Worm (Caenorhabditis elegans) whole organism, late embryonic: Measurements from ENCODE around the gene fcho-1.

Experiments
- F13H6.1 ChIP-seq: sonication (generic microtip); optimal IDR thresholded peaks from 2 replicates; lab custom pipeline; 2016; ENCODE audit warnings: missing genetic modification characterization, missing compliant biosample characterization
- K09A11.1 ChIP-seq: sonication (generic microtip); optimal IDR thresholded peaks from 2 replicates; lab custom pipeline; 2017; ENCODE audit warnings: antibody characterized with exemption, mild to moderate bottlenecking, missing genetic modification characterization, missing compliant biosample characterization; ENCODE audit not compliant: insufficient read depth
- T23F11.4 ChIP-seq: fragments of 200-800 bp; sonication (Bioruptor generic); optimal IDR thresholded peaks from 2 replicates; lab custom pipeline; 2018; ENCODE audit warnings: mild to moderate bottlenecking, missing genetic modification characterization, missing compliant biosample characterization
- ceh-14 ChIP-seq: sonication (generic microtip); optimal IDR thresholded peaks from 2 replicates; lab custom pipeline; 2016; ENCODE audit warnings: missing genotype, missing genetic modification characterization, missing compliant biosample characterization
- ceh-18 ChIP-seq: sonication (generic microtip); optimal IDR thresholded peaks from 2 replicates; lab custom pipeline; 2016; ENCODE audit warnings: missing genetic modification characterization, missing compliant biosample characterization
- ceh-34 ChIP-seq: sonication (generic microtip); optimal IDR thresholded peaks from 2 replicates; lab custom pipeline; 2016; ENCODE audit warnings: mild to moderate bottlenecking, missing genetic modification characterization, missing compliant biosample characterization
- ceh-45 ChIP-seq: fragments of 200-800 bp; sonication (Bioruptor generic); IDR thresholded peaks from 2 replicates; pipeline ENCODE4 v1.3.6; 2022; ENCODE audit warnings: missing genetic modification reagents, missing genetic modification characterization, missing compliant biosample characterization
- ceh-6 ChIP-seq: fragments of 200-800 bp; sonication (Bioruptor generic); optimal IDR thresholded peaks from 2 replicates; lab custom pipeline; 2018; ENCODE audit warnings: mild to moderate bottlenecking, missing genetic modification characterization, missing compliant biosample characterization
- ceh-9 ChIP-seq: sonication (generic microtip); optimal IDR thresholded peaks from 2 replicates; lab custom pipeline; 2016; ENCODE audit warnings: mild to moderate bottlenecking, missing genetic modification characterization, inconsistent platforms, missing compliant biosample characterization
- che-1 ChIP-seq: sonication (generic microtip); optimal IDR thresholded peaks from 2 replicates; lab custom pipeline; 2016; ENCODE audit warnings: mild to moderate bottlenecking, missing genetic modification characterization, missing compliant biosample characterization
- dmd-4 ChIP-seq: sonication (generic microtip); optimal IDR thresholded peaks from 2 replicates; lab custom pipeline; 2016; ENCODE audit warnings: borderline replicate concordance, missing genetic modification characterization, missing compliant biosample characterization
- elt-4 ChIP-seq: sonication (generic microtip); optimal IDR thresholded peaks from 2 replicates; lab custom pipeline; 2016; ENCODE audit warnings: missing genetic modification characterization, missing compliant biosample characterization
- ets-4 ChIP-seq: sonication (generic microtip); optimal IDR thresholded peaks from 2 replicates; lab custom pipeline; 2016; ENCODE audit warnings: missing genetic modification characterization, missing compliant biosample characterization
- fax-1 ChIP-seq: sonication (generic microtip); optimal IDR thresholded peaks from 2 replicates; lab custom pipeline; 2016; ENCODE audit warnings: missing genotype, missing genetic modification characterization, missing compliant biosample characterization
- fkh-10 ChIP-seq: fragments of 150-350 bp; optimal IDR thresholded peaks from 2 replicates; lab custom pipeline; 2014; ENCODE audit warnings: missing biosample characterization, missing genetic modification reagents, missing genetic modification characterization
- gmeb-2 ChIP-seq: sonication (generic microtip); optimal IDR thresholded peaks from 2 replicates; lab custom pipeline; 2016; ENCODE audit warnings: missing genetic modification characterization, inconsistent platforms, missing compliant biosample characterization
- hlh-15 ChIP-seq: sonication (generic microtip); optimal IDR thresholded peaks from 2 replicates; lab custom pipeline; 2016; ENCODE audit warnings: missing genetic modification characterization, missing compliant biosample characterization
- hlh-6 ChIP-seq: sonication (generic microtip); optimal IDR thresholded peaks from 2 replicates; lab custom pipeline; 2016; ENCODE audit warnings: missing genotype, missing genetic modification characterization, missing compliant biosample characterization
- hlh-8 ChIP-seq: sonication (generic microtip); optimal IDR thresholded peaks from 2 replicates; lab custom pipeline; 2016; ENCODE audit warnings: missing genotype, missing genetic modification characterization, missing compliant biosample characterization
- madf-2 ChIP-seq: sonication (generic microtip); optimal IDR thresholded peaks from 2 replicates; lab custom pipeline; 2017; ENCODE audit warnings: missing genetic modification characterization, missing compliant biosample characterization
- mec-3 ChIP-seq: sonication (generic microtip); optimal IDR thresholded peaks from 2 replicates; lab custom pipeline; 2016; ENCODE audit warnings: borderline replicate concordance, missing genetic modification characterization, missing compliant biosample characterization
- nfya-1 ChIP-seq: sonication (generic microtip); optimal IDR thresholded peaks from 2 replicates; lab custom pipeline; 2017; ENCODE audit warnings: missing genetic modification characterization, mild to moderate bottlenecking, missing compliant biosample characterization, antibody characterized with exemption, moderate library complexity
- npax-4 ChIP-seq: sonication (generic microtip); optimal IDR thresholded peaks from 2 replicates; lab custom pipeline; 2016; ENCODE audit warnings: missing genetic modification characterization, missing compliant biosample characterization
- odd-2 ChIP-seq: sonication (generic microtip); optimal IDR thresholded peaks from 2 replicates; lab custom pipeline; 2017; ENCODE audit warnings: antibody characterized with exemption, mild to moderate bottlenecking, missing genetic modification characterization, missing compliant biosample characterization
- pax-1 ChIP-seq: fragments of 150-350 bp; optimal IDR thresholded peaks from 2 replicates; lab custom pipeline; 2014; ENCODE audit warnings: missing biosample characterization, missing genetic modification characterization
- pqm-1 ChIP-seq: sonication (generic microtip); optimal IDR thresholded peaks from 2 replicates; lab custom pipeline; 2016; ENCODE audit warnings: missing genetic modification characterization, missing compliant biosample characterization
- pros-1 ChIP-seq: fragments of 150-350 bp; optimal IDR thresholded peaks from 2 replicates; lab custom pipeline; 2014; ENCODE audit warnings: missing biosample characterization, missing genetic modification reagents, missing genetic modification characterization
- ref-2 ChIP-seq: sonication (generic microtip); optimal IDR thresholded peaks from 2 replicates; lab custom pipeline; 2016; ENCODE audit warnings: missing genetic modification characterization, missing compliant biosample characterization
- sox-2 ChIP-seq: fragments of 200-800 bp; sonication (Bioruptor generic); IDR thresholded peaks from 2 replicates; pipeline ENCODE4 v1.3.6; 2022; ENCODE audit warnings: missing genetic modification reagents, missing genetic modification characterization, missing compliant biosample characterization
- sox-4 ChIP-seq: sonication (generic microtip); optimal IDR thresholded peaks from 2 replicates; lab custom pipeline; 2017; ENCODE audit warnings: mild to moderate bottlenecking, missing genetic modification characterization, inconsistent platforms, missing compliant biosample characterization
- tbx-2 ChIP-seq: sonication (generic microtip); optimal IDR thresholded peaks from 2 replicates; lab custom pipeline; 2016; ENCODE audit warnings: missing genetic modification characterization, missing compliant biosample characterization
- ttx-3 ChIP-seq: sonication (generic microtip); optimal IDR thresholded peaks from 2 replicates; lab custom pipeline; 2016; ENCODE audit warnings: missing genetic modification reagents, missing genetic modification characterization, missing compliant biosample characterization
- unc-3 ChIP-seq, 2 experiments: fragments of 200-800 bp in 1 of 2; sonication (Bioruptor generic) in 1 of 2; sonication (generic microtip) in 1 of 2; conservative IDR thresholded peaks in 1 of 2; optimal IDR thresholded peaks in 1 of 2; 2 replicates each; pipeline versions ENCODE4 v1.3.6 to Lab custom; 2016 to 2022; ENCODE audit warnings: missing compliant biosample characterization in 2 of 2, missing genetic modification characterization in 2 of 2, missing genetic modification reagents in 1 of 2
- unc-42 ChIP-seq: sonication (generic microtip); optimal IDR thresholded peaks from 2 replicates; lab custom pipeline; 2016; ENCODE audit warnings: missing genotype, missing genetic modification characterization, missing compliant biosample characterization
- unc-55 ChIP-seq: sonication (generic microtip); optimal IDR thresholded peaks from 2 replicates; lab custom pipeline; 2017; ENCODE audit warnings: missing biosample characterization, missing genetic modification reagents, missing genetic modification characterization
- unc-86 ChIP-seq: sonication (generic microtip); optimal IDR thresholded peaks from 2 replicates; lab custom pipeline; 2016; ENCODE audit warnings: missing genetic modification characterization, missing compliant biosample characterization
- zip-5 ChIP-seq: sonication (generic microtip); optimal IDR thresholded peaks from 2 replicates; lab custom pipeline; 2016; ENCODE audit warnings: missing genetic modification characterization, missing compliant biosample characterization
- ztf-16 ChIP-seq: sonication (generic microtip); optimal IDR thresholded peaks from 2 replicates; lab custom pipeline; 2017; ENCODE audit warnings: missing genetic modification characterization, missing compliant biosample characterization

fcho-1 gene

DNA sequence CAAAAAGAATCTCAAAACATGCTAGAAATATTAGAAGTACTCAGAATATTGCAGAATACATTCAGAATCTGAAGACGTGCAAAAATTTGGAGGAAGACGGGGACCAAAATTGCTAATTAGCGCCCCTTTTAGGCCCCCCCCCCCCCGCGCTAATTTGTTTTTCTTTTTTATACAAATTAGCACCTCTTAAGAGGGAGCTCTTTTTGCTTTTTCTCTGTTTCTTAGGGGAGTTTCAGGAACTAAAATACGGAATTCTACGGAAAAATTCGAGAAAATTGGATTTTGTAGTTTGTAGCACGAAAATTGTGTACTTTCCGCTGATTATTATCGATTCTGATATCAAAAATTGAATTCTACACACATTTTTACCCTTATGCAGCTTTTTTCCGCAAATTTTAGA lies 8.8 kb upstream of the fcho-1 start, which contains the start of gene glb-31:
TSS of gene glb-31 (minus strand) at position 101 of the 400 bp plus-strand sequence.
- TF ChIP-seq nfya-1 (tag; lab: Kevin White, UChicago), result no peak
- TF ChIP-seq F13H6.1 (tag; lab: Kevin White, UChicago), result no peak
- TF ChIP-seq ceh-6 (GFP tag; lab: Kevin White, UChicago), result no peak
- TF ChIP-seq madf-2 (tag; lab: Kevin White, UChicago), result no peak
- TF ChIP-seq ceh-45 (GFP tag; lab: Robert Waterston, UW), result no peak
- TF ChIP-seq unc-42, result no peak
- TF ChIP-seq ceh-18 (tag; lab: Kevin White, UChicago), result no peak
- no peak for TF ChIP-seq npax-4
- no peak for TF ChIP-seq hlh-15 (tag; lab: Kevin White, UChicago)
- no peak for TF ChIP-seq unc-55 (GFP tag; lab: Kevin White, UChicago)
- TF ChIP-seq pros-1 (tag; lab: Kevin White, UChicago), result no peak
- TF ChIP-seq tbx-2 (tag; lab: Kevin White, UChicago), result no peak

DNA sequence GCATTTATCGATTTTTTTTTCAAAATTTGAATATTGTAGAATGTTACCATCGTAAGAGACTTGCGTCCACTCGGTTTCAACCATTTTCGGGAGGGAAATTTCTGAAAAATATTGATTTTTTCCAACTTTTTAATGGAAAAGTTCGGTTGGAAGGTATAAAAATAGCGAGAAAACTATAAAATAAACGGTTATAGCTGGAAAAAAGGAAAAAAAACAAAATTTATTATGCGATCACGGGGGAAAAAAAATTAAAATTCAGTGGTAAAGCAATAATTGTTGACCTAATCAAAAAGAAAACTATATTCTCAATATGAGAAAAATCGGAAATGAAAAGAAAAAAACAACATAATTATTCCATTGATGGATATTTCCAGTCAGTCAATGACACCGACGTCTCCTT lies 4.3 kb upstream of the fcho-1 start, which contains the start of gene emc-2:
TSS of gene emc-2 (minus strand) at position 101 of the 400 bp plus-strand sequence.
- TF ChIP-seq ttx-3 (tag; lab: Kevin White, UChicago) (no peak), fkh-10 (no peak), ref-2 (no peak), odd-2 (tag; lab: Kevin White, UChicago) (no peak), unc-86 (no peak), zip-5 (tag; lab: Kevin White, UChicago) (no peak), mec-3 (tag; lab: Kevin White, UChicago) (no peak), pax-1 (no peak), ceh-34 (no peak), fax-1 (no peak), ceh-9 (no peak), ets-4 (tag; lab: Kevin White, UChicago) (no peak), sox-4 (tag; lab: Kevin White, UChicago) (no peak), unc-3 (GFP tag; conservative IDR thresholded peaks at IDR 0.05; lab: Robert Waterston, UW) (no peak), unc-3 (tag; optimal IDR thresholded peaks at IDR 0.05; lab: Kevin White, UChicago) (no peak), K09A11.1 (no peak), ztf-16 (tag; lab: Kevin White, UChicago) (no peak), gmeb-2 (tag; lab: Kevin White, UChicago) (no peak), F13H6.1 (tag; lab: Kevin White, UChicago) (no peak), elt-4 (tag; lab: Kevin White, UChicago) (no peak)
- TF ChIP-seq, all 69 proteins: peak for 0

DNA sequence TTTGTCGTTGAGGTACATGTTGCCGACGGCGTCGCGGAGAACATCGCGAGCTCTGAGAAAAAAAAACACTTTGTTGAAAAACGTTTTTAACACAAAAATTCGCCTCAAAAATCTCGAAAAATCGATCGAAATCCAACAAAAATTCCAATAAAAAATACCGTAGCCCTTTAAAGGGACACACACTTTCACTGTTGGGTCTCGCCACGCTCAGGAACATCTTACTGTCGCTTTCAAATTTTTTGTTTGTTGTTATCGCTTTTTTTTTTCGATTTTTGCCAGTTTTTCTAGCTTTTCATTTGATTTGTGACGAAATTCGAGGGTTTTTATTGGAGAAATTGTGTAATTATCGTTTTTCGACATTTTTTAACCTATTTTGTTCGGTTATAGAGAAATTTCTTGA lies 3.8 kb upstream of the fcho-1 start:
- TF ChIP-seq hlh-8 (no peak), dmd-4 (tag; lab: Kevin White, UChicago) (no peak), elt-4 (tag; lab: Kevin White, UChicago) (no peak), T23F11.4 (no peak), pqm-1 (tag; lab: Kevin White, UChicago) (no peak), ceh-14 (tag; lab: Kevin White, UChicago) (no peak), nfya-1 (tag; lab: Kevin White, UChicago) (no peak), mec-3 (tag; lab: Kevin White, UChicago) (no peak), sox-2 (GFP tag; lab: Robert Waterston, UW) (no peak), hlh-6 (tag; lab: Kevin White, UChicago) (no peak), pros-1 (tag; lab: Kevin White, UChicago) (no peak), fkh-10 (no peak), che-1 (no peak)
